Fruit fly (Drosophila melanogaster) whole organism, embryonic: ENCODE data around the gene beat-IIIc.

ENCODE experiments used
- ATbp ChIP-seq: fragments of 200-800 bp; sonication (Bioruptor generic); optimal IDR thresholded peaks from 2 replicates; lab custom pipeline; 2017; ENCODE audit warnings: missing biosample characterization, mild to moderate bottlenecking, missing genetic modification characterization, missing genetic modification reagents
- Antp ChIP-seq: fragments of 200-800 bp; sonication (Bioruptor generic); optimal IDR thresholded peaks from 3 replicates; lab custom pipeline; 2016; ENCODE audit warnings: missing biosample characterization, missing genetic modification characterization
- BEAF-32 ChIP-seq: fragments of 200-800 bp; sonication (Bioruptor generic); optimal IDR thresholded peaks from 3 replicates; lab custom pipeline; 2017; ENCODE audit warnings: missing biosample characterization, missing genetic modification characterization, mild to moderate bottlenecking, moderate library complexity, missing genetic modification reagents
- Blimp-1 ChIP-seq: fragments of 200-800 bp; sonication (Bioruptor generic); optimal IDR thresholded peaks from 3 replicates; lab custom pipeline; 2018; ENCODE audit warnings: missing biosample characterization, missing genetic modification characterization, mild to moderate bottlenecking, moderate library complexity, missing genetic modification reagents
- CG10979 ChIP-seq: fragments of 200-800 bp; sonication (Bioruptor generic); optimal IDR thresholded peaks from 2 replicates; lab custom pipeline; 2018; ENCODE audit warnings: missing biosample characterization, mild to moderate bottlenecking, missing genetic modification characterization, moderate library complexity
- CG11504 ChIP-seq: fragments of 200-800 bp; sonication (Bioruptor generic); optimal IDR thresholded peaks from 3 replicates; lab custom pipeline; 2019; ENCODE audit warnings: missing biosample characterization, mild to moderate bottlenecking, missing genetic modification characterization, moderate library complexity
- CG12071 ChIP-seq: fragments of 200-800 bp; sonication (Bioruptor generic); optimal IDR thresholded peaks from 3 replicates; lab custom pipeline; 2018; ENCODE audit warnings: missing biosample characterization, mild to moderate bottlenecking, missing genetic modification characterization
- CG12236 ChIP-seq: fragments of 200-800 bp; sonication (Bioruptor generic); optimal IDR thresholded peaks from 2 replicates; lab custom pipeline; 2016; ENCODE audit warnings: missing biosample characterization, missing genetic modification characterization
- CG12391 ChIP-seq: fragments of 200-800 bp; sonication (Bioruptor generic); optimal IDR thresholded peaks from 3 replicates; lab custom pipeline; 2018; ENCODE audit warnings: missing biosample characterization, mild to moderate bottlenecking, missing genetic modification characterization, moderate library complexity
- CG13624 ChIP-seq: fragments of 200-800 bp; sonication (Bioruptor generic); optimal IDR thresholded peaks from 2 replicates; lab custom pipeline; 2016; ENCODE audit warnings: missing biosample characterization, missing genetic modification characterization
- CG14441 ChIP-seq: fragments of 200-800 bp; sonication (Bioruptor generic); IDR thresholded peaks from 2 replicates; pipeline ENCODE4 v1.3.6; 2022; ENCODE audit warnings: missing biosample characterization, missing genetic modification characterization
- CG14710 ChIP-seq: fragments of 200-800 bp; sonication (Bioruptor generic); optimal IDR thresholded peaks from 3 replicates; lab custom pipeline; 2019; ENCODE audit warnings: missing biosample characterization, mild to moderate bottlenecking, missing genetic modification characterization, moderate library complexity
- CG1603 ChIP-seq: fragments of 200-800 bp; sonication (Bioruptor generic); optimal IDR thresholded peaks from 2 replicates; lab custom pipeline; 2019; ENCODE audit warnings: missing biosample characterization, mild to moderate bottlenecking, missing genetic modification characterization, moderate library complexity
- CG2712 ChIP-seq: fragments of 200-800 bp; optimal IDR thresholded peaks from 3 replicates; lab custom pipeline; 2019; ENCODE audit warnings: missing biosample characterization, mild to moderate bottlenecking, missing genetic modification characterization, moderate library complexity
- CG31441 ChIP-seq: fragments of 200-800 bp; sonication (Bioruptor generic); IDR thresholded peaks from 2 replicates; pipeline ENCODE4 v1.3.6; 2022; ENCODE audit warnings: missing biosample characterization, missing genetic modification characterization
- CG4360 ChIP-seq: fragments of 200-800 bp; sonication (Bioruptor generic); IDR thresholded peaks from 2 replicates; pipeline ENCODE4 v1.3.6; 2022; ENCODE audit warnings: missing biosample characterization, missing genetic modification characterization
- CG6689 ChIP-seq: fragments of 200-800 bp; sonication (Bioruptor generic); IDR thresholded peaks from 2 replicates; pipeline ENCODE4 v1.3.6; 2022; ENCODE audit warnings: missing biosample characterization, missing genetic modification characterization
- CG7928 ChIP-seq: fragments of 200-800 bp; sonication (Bioruptor generic); optimal IDR thresholded peaks from 2 replicates; lab custom pipeline; 2017; ENCODE audit warnings: missing biosample characterization, mild to moderate bottlenecking, missing genetic modification characterization
- CG8944 ChIP-seq: fragments of 200-800 bp; sonication (Bioruptor generic); optimal IDR thresholded peaks from 3 replicates; lab custom pipeline; 2016; ENCODE audit warnings: missing biosample characterization, missing genetic modification characterization
- D ChIP-seq, 2 experiments: fragments of 200-800 bp in 1 of 2; fragments of >200 bp in 1 of 2; sonication (Bioruptor generic) in 1 of 2; optimal IDR thresholded peaks; 2 replicates in 1 of 2; 3 replicates in 1 of 2; lab custom pipeline; 2017; ENCODE audit warnings: mild to moderate bottlenecking in 1 of 2, missing biosample characterization in 1 of 2, missing genetic modification characterization in 1 of 2, missing genetic modification reagents in 1 of 2
- Deaf1 ChIP-seq: fragments of 200-800 bp; optimal IDR thresholded peaks from 3 replicates; lab custom pipeline; 2019; ENCODE audit warnings: missing biosample characterization, mild to moderate bottlenecking, missing genetic modification characterization, moderate library complexity
- Dip2 ChIP-seq: fragments of 200-800 bp; sonication (Bioruptor generic); IDR thresholded peaks from 2 replicates; pipeline ENCODE4 v1.3.6; 2022; ENCODE audit warnings: missing biosample characterization, missing genetic modification characterization
- Ets65A ChIP-seq: fragments of 200-800 bp; sonication (Bioruptor generic); peaks from one replicate; lab custom pipeline; 2016; ENCODE audit warnings: missing biosample characterization, missing genetic modification characterization
- Hr51 ChIP-seq, 2 experiments: fragments of 200-800 bp; sonication (Bioruptor generic); optimal IDR thresholded peaks; 2 replicates in 1 of 2; 3 replicates in 1 of 2; lab custom pipeline; 2016 to 2018; ENCODE audit warnings: missing biosample characterization in 2 of 2, missing genetic modification characterization in 2 of 2, mild to moderate bottlenecking in 1 of 2, moderate library complexity in 1 of 2
- Hr78 ChIP-seq, 2 experiments: fragments of 200-800 bp in 1 of 2; fragments of >200 bp in 1 of 2; sonication (Bioruptor generic) in 1 of 2; optimal IDR thresholded peaks; 2 replicates each; lab custom pipeline; 2017 to 2019; ENCODE audit warnings: missing biosample characterization in 2 of 2, missing genetic modification characterization in 2 of 2, mild to moderate bottlenecking in 1 of 2, moderate library complexity in 1 of 2
- Lim3 ChIP-seq: fragments of 200-800 bp; sonication (Bioruptor generic); IDR thresholded peaks from 2 replicates; pipeline ENCODE4 v1.3.6; 2022; ENCODE audit warnings: missing biosample characterization, missing genetic modification characterization
- Mes4 ChIP-seq: fragments of 200-800 bp; sonication (Bioruptor generic); optimal IDR thresholded peaks from 2 replicates; lab custom pipeline; 2016; ENCODE audit warnings: missing biosample characterization, missing genetic modification characterization
- NC2α ChIP-seq: fragments of 200-800 bp; sonication (Bioruptor generic); optimal IDR thresholded peaks from 2 replicates; lab custom pipeline; 2016; ENCODE audit warnings: missing biosample characterization, missing genetic modification characterization
- NC2β ChIP-seq: fragments of 200-800 bp; sonication (Bioruptor generic); optimal IDR thresholded peaks from 2 replicates; lab custom pipeline; 2016; ENCODE audit warnings: missing biosample characterization, missing genetic modification characterization
- Nf-YB ChIP-seq: fragments of 200-800 bp; sonication (Bioruptor generic); optimal IDR thresholded peaks from 3 replicates; lab custom pipeline; 2019; ENCODE audit warnings: missing biosample characterization, mild to moderate bottlenecking, missing genetic modification characterization, moderate library complexity
- NfI ChIP-seq: fragments of 200-800 bp; sonication (Bioruptor generic); optimal IDR thresholded peaks from 3 replicates; lab custom pipeline; 2018; ENCODE audit warnings: missing biosample characterization, mild to moderate bottlenecking, missing genetic modification characterization, moderate library complexity
- Oli ChIP-seq: fragments of 200-800 bp; sonication (Bioruptor generic); optimal IDR thresholded peaks from 2 replicates; lab custom pipeline; 2018; ENCODE audit warnings: missing biosample characterization, mild to moderate bottlenecking, missing genetic modification characterization, moderate library complexity
- Sox100B ChIP-seq: fragments of 200-800 bp; sonication (Bioruptor generic); optimal IDR thresholded peaks from 3 replicates; lab custom pipeline; 2018; ENCODE audit warnings: missing biosample characterization, mild to moderate bottlenecking, missing genetic modification characterization
- Trl ChIP-seq, 3 experiments: fragments of >200 bp in 2 of 3; fragments of 200-800 bp in 1 of 3; sonication (Bioruptor generic) in 1 of 3; optimal IDR thresholded peaks; 2 replicates in 1 of 3; 3 replicates in 2 of 3; lab custom pipeline; 2016 to 2017; ENCODE audit warnings: missing biosample characterization in 1 of 3, missing genetic modification characterization in 1 of 3
- Vsx1 ChIP-seq: fragments of 200-800 bp; sonication (Bioruptor generic); optimal IDR thresholded peaks from 2 replicates; lab custom pipeline; 2017; ENCODE audit warnings: missing biosample characterization, mild to moderate bottlenecking, missing genetic modification characterization, missing genetic modification reagents
- amos ChIP-seq: fragments of 200-800 bp; sonication (Bioruptor generic); IDR thresholded peaks from 2 replicates; pipeline ENCODE4 v1.3.6; 2022; ENCODE audit warnings: missing biosample characterization, missing genetic modification characterization; ENCODE audit not compliant: partially characterized antibody
- bcd ChIP-seq: fragments of 200-800 bp; sonication (Bioruptor generic); optimal IDR thresholded peaks from 2 replicates; lab custom pipeline; 2017; ENCODE audit warnings: missing biosample characterization, mild to moderate bottlenecking, missing genetic modification characterization
- chif ChIP-seq, 2 experiments: fragments of 200-800 bp; sonication (Bioruptor generic); optimal IDR thresholded peaks; 3 replicates each; lab custom pipeline; 2016; ENCODE audit warnings: missing biosample characterization in 2 of 2, missing genetic modification characterization in 2 of 2
- dysf ChIP-seq: fragments of 200-800 bp; sonication (Bioruptor generic); IDR thresholded peaks from 3 replicates; pipeline ENCODE4 v1.3.6; 2022; ENCODE audit warnings: missing biosample characterization, missing genetic modification characterization
- fd96Cb ChIP-seq: fragments of 200-800 bp; sonication (Bioruptor generic); optimal IDR thresholded peaks from 2 replicates; lab custom pipeline; 2018; ENCODE audit warnings: missing biosample characterization, mild to moderate bottlenecking, missing genetic modification characterization, moderate library complexity
- fru ChIP-seq: fragments of >200 bp; optimal IDR thresholded peaks from 2 replicates; lab custom pipeline; 2017
- gem ChIP-seq: fragments of 200-800 bp; sonication (Bioruptor generic); optimal IDR thresholded peaks from 2 replicates; lab custom pipeline; 2019; ENCODE audit warnings: missing biosample characterization, mild to moderate bottlenecking, missing genetic modification characterization, moderate library complexity
- ken ChIP-seq: fragments of 200-800 bp; sonication (Bioruptor generic); IDR thresholded peaks from 3 replicates; pipeline ENCODE4 v1.3.6; 2022; ENCODE audit warnings: missing biosample characterization, missing genetic modification characterization
- lab ChIP-seq: fragments of 200-800 bp; sonication (Bioruptor generic); optimal IDR thresholded peaks from 3 replicates; lab custom pipeline; 2017; ENCODE audit warnings: missing biosample characterization, missing genetic modification characterization, mild to moderate bottlenecking, moderate library complexity, missing genetic modification reagents
- lov ChIP-seq, 2 experiments: fragments of 200-800 bp in 1 of 2; fragments of >200 bp in 1 of 2; sonication (Bioruptor generic) in 1 of 2; IDR thresholded peaks in 1 of 2; optimal IDR thresholded peaks in 1 of 2; 2 replicates in 1 of 2; 3 replicates in 1 of 2; pipeline versions ENCODE4 v1.3.6 to Lab custom; 2017 to 2022; ENCODE audit warnings: missing biosample characterization in 1 of 2, missing genetic modification characterization in 1 of 2
- mirr ChIP-seq: fragments of 200-800 bp; sonication (Bioruptor generic); optimal IDR thresholded peaks from 3 replicates; lab custom pipeline; 2018; ENCODE audit warnings: missing biosample characterization, mild to moderate bottlenecking, missing genetic modification characterization
- sqz ChIP-seq: fragments of 200-800 bp; sonication (Bioruptor generic); optimal IDR thresholded peaks from 3 replicates; lab custom pipeline; 2018; ENCODE audit warnings: missing biosample characterization, mild to moderate bottlenecking, missing genetic modification characterization
- tap ChIP-seq: fragments of 200-800 bp; optimal IDR thresholded peaks from 3 replicates; lab custom pipeline; 2019; ENCODE audit warnings: missing biosample characterization, mild to moderate bottlenecking, missing genetic modification characterization, moderate library complexity
- wor ChIP-seq: fragments of 200-800 bp; sonication (Bioruptor generic); IDR thresholded peaks from 2 replicates; pipeline ENCODE4 v1.3.6; 2022; ENCODE audit warnings: missing biosample characterization, missing genetic modification characterization

Gene beat-IIIc

dm6 chr2L:17229394-17229793, 31.1 kb downstream of the beat-IIIc start (continued):
- peak; percentile 28 for TF ChIP-seq Oli (tag; lab: Kevin White, UChicago)
- TF ChIP-seq CG11504, result peak; percentile 55
- no peak for TF ChIP-seq amos (GFP tag; lab: Robert Waterston, UW)
- TF ChIP-seq fru, result no peak
- no peak for TF ChIP-seq CG6689 (GFP tag; lab: Robert Waterston, UW)
- no peak for TF ChIP-seq mirr (GFP tag; lab: Kevin White, UChicago)
- no peak for TF ChIP-seq chif (GFP tag; optimal IDR thresholded peaks at IDR 0.05; lab: Kevin White, UChicago)
- TF ChIP-seq Sox100B (GFP tag; lab: Kevin White, UChicago), result peak; percentile 35
- no peak for TF ChIP-seq CG1603 (tag; lab: Kevin White, UChicago)
- no peak for TF ChIP-seq ken (GFP tag; lab: Robert Waterston, UW)
- TF ChIP-seq CG14441 (GFP tag; lab: Robert Waterston, UW), result no peak
- TF ChIP-seq dysf (GFP tag; lab: Robert Waterston, UW), result 0 out of 3 replicates have a peak, but pooled peaks have one; percentile 18
- TF ChIP-seq gem, result peak; percentile 54
- no peak for TF ChIP-seq Hr78 (GFP tag; optimal IDR thresholded peaks at IDR 0.05; lab: Kevin White, UChicago)
- TF ChIP-seq CG13624 (GFP tag; lab: Kevin White, UChicago), result no peak
- TF ChIP-seq NC2α (GFP tag; lab: Kevin White, UChicago), result no peak
- TF ChIP-seq CG31441, result peak; percentile 57
- no peak for TF ChIP-seq ATbp (GFP tag; lab: Kevin White, UChicago)
- no peak for TF ChIP-seq sqz
- no peak for TF ChIP-seq Vsx1
- TF ChIP-seq CG12391 (tag; lab: Kevin White, UChicago), result peak; percentile 9
- TF ChIP-seq CG8944, result no peak
- TF ChIP-seq CG14710 (tag; lab: Kevin White, UChicago), result peak; percentile 7
- no peak for TF ChIP-seq D (optimal IDR thresholded peaks at IDR 0.05; lab: Kevin White, UChicago)
- TF ChIP-seq D (GFP tag; optimal IDR thresholded peaks at IDR 0.05; lab: Kevin White, UChicago), result no peak
- TF ChIP-seq Deaf1 (tag; lab: Kevin White, UChicago), result no peak
- peak; percentile 16 for TF ChIP-seq lab (GFP tag; lab: Kevin White, UChicago)
- TF ChIP-seq CG4360 (GFP tag; lab: Robert Waterston, UW), result no peak
- TF ChIP-seq Lim3, result no peak
- no peak for TF ChIP-seq Antp (GFP tag; lab: Kevin White, UChicago)
- TF ChIP-seq fd96Cb (tag; lab: Kevin White, UChicago), result peak; percentile 38
- peak; percentile 81 for TF ChIP-seq Ets65A (GFP tag; lab: Kevin White, UChicago)
- peak; percentile 49 for TF ChIP-seq CG10979 (tag; lab: Kevin White, UChicago)
- peak; percentile 2 for TF ChIP-seq bcd (GFP tag; lab: Kevin White, UChicago)
- TF ChIP-seq CG12071 (GFP tag; lab: Kevin White, UChicago), result no peak
- TF ChIP-seq Hr51 (GFP tag; optimal IDR thresholded peaks at IDR 0.05; lab: Kevin White, UChicago), result peak in 1 of 2 experiments; percentile 40
- no peak for TF ChIP-seq BEAF-32
- TF ChIP-seq Blimp-1 (GFP tag; lab: Kevin White, UChicago), result peak; percentile 36
- no peak for TF ChIP-seq wor (GFP tag; lab: Robert Waterston, UW)
- no peak for TF ChIP-seq NfI (GFP tag; lab: Kevin White, UChicago)
- no peak for TF ChIP-seq Trl (optimal IDR thresholded peaks at IDR 0.05; lab: Kevin White, UChicago)
- TF ChIP-seq Trl (GFP tag; optimal IDR thresholded peaks at IDR 0.05; lab: Kevin White, UChicago), result no peak
- TF ChIP-seq CG12236 (GFP tag; lab: Kevin White, UChicago), result no peak
- no peak for TF ChIP-seq CG7928 (GFP tag; lab: Kevin White, UChicago)
- TF ChIP-seq CG2712 (tag; lab: Kevin White, UChicago), result peak; percentile 59
- TF ChIP-seq NC2β (GFP tag; lab: Kevin White, UChicago), result no peak
- no peak for TF ChIP-seq lov (optimal IDR thresholded peaks at IDR 0.05; lab: Kevin White, UChicago)
- TF ChIP-seq lov (GFP tag; IDR thresholded peaks at IDR 0.05; lab: Robert Waterston, UW), result no peak
- no peak for TF ChIP-seq Mes4
- TF ChIP-seq Dip2 (GFP tag; lab: Robert Waterston, UW), result no peak
- no peak for TF ChIP-seq tap (tag; lab: Kevin White, UChicago)
- TF ChIP-seq Nf-YB (GFP tag; lab: Kevin White, UChicago), result no peak
